Worm (Caenorhabditis elegans): Measurements from ENCODE around the gene melo-1.

melo-1 gene

ce11 chrIV:14786374-14787136, at the start of gene melo-1:
Gene melo-1, plus strand, starts transcription at chrIV:14787031.
- no peak for TF ChIP-seq unc-62 (GFP tag; optimal IDR thresholded peaks at IDR 0.05)

DNA sequence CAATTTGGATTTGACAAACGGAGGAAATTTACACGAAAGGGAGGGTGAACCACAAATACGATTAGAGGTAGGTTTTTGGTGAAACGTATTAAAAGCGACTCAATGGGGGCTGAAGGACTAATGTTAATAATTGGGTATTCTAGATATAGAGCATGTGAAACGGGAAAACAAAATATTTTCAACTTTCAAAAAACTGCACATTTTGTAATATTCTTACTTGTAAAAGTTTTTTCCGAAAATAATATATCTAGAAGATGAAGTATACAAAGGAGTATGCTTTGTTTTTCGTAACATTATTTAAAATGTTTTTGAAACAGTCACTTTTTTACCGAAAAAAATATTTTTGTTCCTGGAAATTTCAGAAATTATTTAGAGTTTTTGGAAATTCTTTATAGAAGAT, 44.9 kb upstream of the melo-1 start:
- no peak for TF ChIP-seq unc-62 (GFP tag; optimal IDR thresholded peaks at IDR 0.05)

ce11 chrIV:14754912-14755311, 31.9 kb upstream of the melo-1 start, which contains the start of gene Y57G11C.499:
Gene Y57G11C.499, minus strand, starts transcription at chrIV:14754934.
- TF ChIP-seq unc-62 (GFP tag; optimal IDR thresholded peaks at IDR 0.05) = no peak

- TF ChIP-seq unc-62 (GFP tag; optimal IDR thresholded peaks at IDR 0.05) = no peak
Observed at ce11 chrIV:14757786-14758185, 29.0 kb upstream of the melo-1 start.

ce11 chrIV:14759662-14760061, 27.2 kb upstream of the melo-1 start:
- no peak for TF ChIP-seq unc-62 (GFP tag; optimal IDR thresholded peaks at IDR 0.05)

DNA sequence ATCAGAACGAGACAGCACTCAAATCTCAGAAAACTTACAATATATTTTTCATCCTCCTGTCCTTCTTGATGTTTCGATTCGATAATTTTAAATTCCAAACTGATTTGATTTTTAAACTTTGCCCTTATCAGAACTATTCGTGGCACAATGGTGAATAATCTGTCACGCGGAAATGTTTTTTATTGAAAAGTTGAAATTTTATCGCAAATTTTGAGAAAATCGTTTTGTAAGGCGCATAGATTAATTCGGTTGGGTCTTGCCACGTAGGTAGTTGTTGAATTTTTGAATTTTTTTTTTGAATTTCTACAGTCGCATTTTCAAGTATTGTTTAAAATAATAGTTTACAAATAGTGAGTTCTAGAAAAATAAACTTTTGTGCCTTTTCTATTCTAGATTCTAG, 26.0 kb upstream of the melo-1 start, which contains the start of gene ptp-5.2:
Gene ptp-5.2 (minus strand): TSS at position 101 of the 400 bp plus-strand sequence.
- no peak for TF ChIP-seq unc-62 (GFP tag; optimal IDR thresholded peaks at IDR 0.05)

ce11 chrIV:14763938-14764718, 22.7 kb upstream of the melo-1 start:
- TF ChIP-seq unc-62 (GFP tag; optimal IDR thresholded peaks at IDR 0.05) = no peak

DNA sequence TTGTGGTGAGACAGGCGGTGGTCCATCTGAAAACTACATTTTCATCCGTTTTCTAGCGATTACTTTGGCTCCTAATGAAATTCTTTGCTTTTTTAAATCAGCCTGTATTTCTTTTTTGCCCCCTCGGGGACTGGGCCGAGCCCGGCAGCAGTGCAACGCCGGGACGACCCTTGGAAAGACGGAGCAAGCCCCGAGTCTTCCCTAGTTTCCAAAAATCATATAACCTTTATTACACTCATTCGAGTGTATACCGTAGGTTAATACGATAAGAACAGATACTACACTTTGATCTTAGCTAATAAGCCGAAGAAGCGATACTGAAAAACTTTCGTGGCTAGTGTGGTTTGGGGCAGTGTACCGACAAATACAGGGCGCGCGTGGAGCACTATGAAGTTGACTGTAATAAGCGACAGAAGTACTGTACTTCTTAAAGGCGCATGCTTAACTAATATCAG, 22.1 kb upstream of the melo-1 start:
- no peak for TF ChIP-seq unc-62 (GFP tag; optimal IDR thresholded peaks at IDR 0.05)

- TF ChIP-seq unc-62 (GFP tag; optimal IDR thresholded peaks at IDR 0.05) = no peak
Observed at ce11 chrIV:14765336-14765735, 21.5 kb upstream of the melo-1 start, which contains the start of gene Y57G11C.5. Gene Y57G11C.5, minus strand, starts transcription at chrIV:14765436.

DNA sequence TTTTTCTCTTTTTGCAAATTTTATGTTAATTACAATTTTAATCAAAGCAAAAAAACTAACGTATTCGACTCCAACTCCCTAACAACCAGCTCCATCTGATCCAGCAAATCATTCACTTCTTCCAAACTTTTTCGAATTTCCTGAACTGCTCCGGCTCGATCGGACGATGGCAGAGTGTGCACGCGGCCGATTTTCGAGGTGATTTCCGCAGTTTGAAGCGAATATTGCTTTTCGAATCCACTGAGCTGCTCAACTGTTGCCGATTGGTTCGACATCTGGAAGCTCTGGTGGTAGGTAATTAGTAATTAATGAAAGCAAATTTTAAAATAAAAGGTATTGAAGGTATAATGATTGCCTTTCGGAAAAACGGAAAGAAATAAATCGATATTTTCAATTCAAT, 20.4 kb upstream of the melo-1 start, which contains the start of gene vti-1:
Gene vti-1 (minus strand): TSS at position 284 of the 400 bp plus-strand sequence.
- TF ChIP-seq unc-62 (GFP tag; optimal IDR thresholded peaks at IDR 0.05) = no peak

DNA sequence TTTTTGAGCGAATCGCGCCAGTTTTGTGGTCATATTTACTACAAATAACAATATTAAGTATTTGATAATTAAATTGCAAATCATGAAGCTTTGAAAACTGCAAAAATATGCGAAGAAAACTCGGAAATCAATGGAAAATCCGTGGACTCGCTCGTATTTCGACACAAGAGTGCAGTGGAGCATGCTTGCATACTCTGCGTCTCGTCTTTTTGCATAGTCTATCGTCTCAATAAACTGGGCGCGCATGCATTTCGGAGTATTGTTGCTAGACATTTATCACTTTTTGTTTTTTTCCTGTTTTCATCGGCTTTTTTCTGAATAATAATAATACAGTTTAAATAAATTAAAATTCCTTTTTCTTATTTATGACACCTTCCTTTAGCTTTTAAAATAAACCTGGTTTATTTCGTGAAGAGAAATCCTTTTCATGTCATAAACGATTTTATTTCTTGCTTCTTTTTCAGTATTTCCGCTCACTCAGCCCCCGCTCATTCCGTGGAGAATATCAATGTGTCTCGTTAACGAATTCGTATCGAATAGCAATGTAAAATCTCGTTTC, 19.1 kb upstream of the melo-1 start, which contains the start of the genes mrps-7 and Y57G11C.3:
Gene mrps-7 (minus strand): TSS at position 38 of the 559 bp plus-strand sequence.
Gene Y57G11C.3 (plus strand): TSS at position 509 of the 559 bp plus-strand sequence.
- TF ChIP-seq unc-62 (GFP tag; optimal IDR thresholded peaks at IDR 0.05) = no peak

DNA sequence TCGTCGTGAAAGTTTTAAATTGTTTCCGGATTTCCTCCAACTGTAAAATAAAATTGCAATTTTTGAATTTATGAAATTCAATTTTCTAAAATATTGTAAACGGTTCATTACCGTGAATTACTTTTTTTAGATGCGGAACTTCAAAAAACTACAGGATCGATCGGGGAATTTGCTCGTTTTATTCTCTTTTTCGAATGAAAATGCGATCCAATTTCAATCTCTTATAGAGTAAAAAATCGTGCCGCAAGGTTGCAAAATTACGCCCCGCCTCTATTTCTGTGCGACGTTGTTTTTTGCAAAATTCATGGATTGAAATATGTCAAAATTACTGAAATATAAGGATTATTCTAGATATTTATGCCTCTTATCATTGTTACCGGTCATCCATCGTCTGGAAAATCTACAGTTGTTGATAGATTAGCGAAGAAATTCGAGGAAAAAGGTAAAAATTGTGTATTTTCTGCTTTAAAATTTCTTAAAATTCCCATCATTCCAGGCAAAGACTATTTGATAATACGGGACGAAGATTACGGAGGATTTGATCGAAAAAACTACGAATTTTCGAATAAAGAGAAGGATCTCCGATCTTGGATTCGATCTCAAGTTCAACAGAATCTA, 17.5 kb upstream of the melo-1 start, which contains the start of gene Y57G11C.43:
Gene Y57G11C.43 (plus strand): TSS at position 224 of the 618 bp plus-strand sequence.
- no peak for TF ChIP-seq unc-62 (GFP tag; optimal IDR thresholded peaks at IDR 0.05)

- TF ChIP-seq unc-62 (GFP tag; optimal IDR thresholded peaks at IDR 0.05) = no peak
Observed at ce11 chrIV:14770663-14771062, 16.2 kb upstream of the melo-1 start.

ce11 chrIV:14771325-14771724, 15.5 kb upstream of the melo-1 start, which contains the start of gene degl-1:
Gene degl-1, minus strand, starts transcription at chrIV:14771425.
- no peak for TF ChIP-seq unc-62 (GFP tag; optimal IDR thresholded peaks at IDR 0.05)
